Worm (Caenorhabditis elegans) whole organism, late embryonic: Measurements from ENCODE around the gene afmd-1.

Experiments
- F13H6.1 ChIP-seq: sonication (generic microtip); optimal IDR thresholded peaks from 2 replicates; lab custom pipeline; 2016; ENCODE audit warnings: missing genetic modification characterization, missing compliant biosample characterization
- ama-1 ChIP-seq: fragments of 150-350 bp; optimal IDR thresholded peaks from 2 replicates; lab custom pipeline; 2014
- ceh-31 ChIP-seq: sonication (generic microtip); optimal IDR thresholded peaks from 2 replicates; lab custom pipeline; 2016; ENCODE audit warnings: missing genetic modification characterization, missing compliant biosample characterization
- ceh-9 ChIP-seq: sonication (generic microtip); optimal IDR thresholded peaks from 2 replicates; lab custom pipeline; 2016; ENCODE audit warnings: mild to moderate bottlenecking, missing genetic modification characterization, inconsistent platforms, missing compliant biosample characterization
- elt-4 ChIP-seq: sonication (generic microtip); optimal IDR thresholded peaks from 2 replicates; lab custom pipeline; 2016; ENCODE audit warnings: missing genetic modification characterization, missing compliant biosample characterization
- hlh-30 ChIP-seq: sonication (generic microtip); optimal IDR thresholded peaks from 2 replicates; lab custom pipeline; 2017; ENCODE audit warnings: antibody characterized with exemption, missing genetic modification characterization, missing compliant biosample characterization; ENCODE audit not compliant: insufficient read depth
- lim-6 ChIP-seq: sonication (generic microtip); optimal IDR thresholded peaks from 2 replicates; lab custom pipeline; 2016; ENCODE audit warnings: missing genetic modification characterization, missing compliant biosample characterization
- pax-1 ChIP-seq: fragments of 150-350 bp; optimal IDR thresholded peaks from 2 replicates; lab custom pipeline; 2014; ENCODE audit warnings: missing biosample characterization, missing genetic modification characterization
- rnt-1 ChIP-seq: sonication (generic microtip); optimal IDR thresholded peaks from 2 replicates; lab custom pipeline; 2016; ENCODE audit warnings: missing genetic modification characterization, missing compliant biosample characterization
- unc-3 ChIP-seq, 2 experiments: fragments of 200-800 bp in 1 of 2; sonication (Bioruptor generic) in 1 of 2; sonication (generic microtip) in 1 of 2; conservative IDR thresholded peaks in 1 of 2; optimal IDR thresholded peaks in 1 of 2; 2 replicates each; pipeline versions ENCODE4 v1.3.6 to Lab custom; 2016 to 2022; ENCODE audit warnings: missing compliant biosample characterization in 2 of 2, missing genetic modification characterization in 2 of 2, missing genetic modification reagents in 1 of 2
- unc-42 ChIP-seq: sonication (generic microtip); optimal IDR thresholded peaks from 2 replicates; lab custom pipeline; 2016; ENCODE audit warnings: missing genotype, missing genetic modification characterization, missing compliant biosample characterization
- unc-55 ChIP-seq: sonication (generic microtip); optimal IDR thresholded peaks from 2 replicates; lab custom pipeline; 2017; ENCODE audit warnings: missing biosample characterization, missing genetic modification reagents, missing genetic modification characterization

afmd-1 gene

ce11 chrIV:7291957-7292356 lies 47.9 kb downstream of the afmd-1 start, which contains the start of gene F42C5.4:
TSS of gene F42C5.4 (minus strand) at chrIV:7292127.
- TF ChIP-seq unc-42 (tag; lab: Kevin White, UChicago): no peak
- no peak for TF ChIP-seq ama-1 (lab: Kevin White, UChicago)
- TF ChIP-seq pax-1 (tag; lab: Kevin White, UChicago): no peak
- no peak for TF ChIP-seq elt-4
- TF ChIP-seq rnt-1 (tag; lab: Kevin White, UChicago): no peak
- TF ChIP-seq ceh-9 (tag; lab: Kevin White, UChicago): no peak
- TF ChIP-seq unc-55: no peak
- TF ChIP-seq lim-6 (tag; lab: Kevin White, UChicago): no peak
- no peak for TF ChIP-seq ceh-31 (tag; lab: Kevin White, UChicago)
- TF ChIP-seq unc-3 (GFP tag; conservative IDR thresholded peaks at IDR 0.05; lab: Robert Waterston, UW): no peak
- no peak for TF ChIP-seq unc-3 (tag; optimal IDR thresholded peaks at IDR 0.05; lab: Kevin White, UChicago)

- TF ChIP-seq hlh-30 (no peak), F13H6.1 (tag; lab: Kevin White, UChicago) (no peak)
These were observed 50.1 kb downstream of the afmd-1 start, which contains the start of gene F42C5.5 for ce11 chrIV:7294121-7294520. TSS of gene F42C5.5 (minus strand) at chrIV:7294221.
